Worm (Caenorhabditis elegans): ENCODE data around the gene lact-6.

Gene lact-6

DNA sequence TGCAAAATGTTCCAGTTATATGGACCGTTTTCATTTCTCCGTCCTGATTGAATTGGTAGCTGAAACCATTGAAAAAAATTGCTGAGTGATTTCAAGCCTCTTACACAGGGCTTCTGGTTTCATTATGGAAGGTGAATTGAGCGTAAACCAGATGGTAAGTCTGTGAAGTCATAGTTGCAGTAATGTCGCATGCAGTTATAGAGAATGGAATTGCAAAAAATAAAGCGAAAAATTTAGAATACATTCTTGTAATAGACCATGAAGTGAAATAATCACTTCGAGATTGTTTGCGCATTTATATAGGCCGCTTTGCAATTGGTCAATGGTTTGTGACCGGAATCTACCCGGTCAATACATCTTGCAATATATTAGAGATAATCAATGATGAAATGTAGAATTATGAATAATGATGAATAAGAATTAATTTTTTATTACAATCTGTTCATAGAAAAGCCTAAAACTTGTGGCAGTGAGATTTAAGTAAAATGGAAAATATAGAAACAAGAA, 39.0 kb upstream of the lact-6 start, which contains the start of gene F11E6.4:
F11E6.4 (minus strand) TSS at position 259 of the 507 bp plus-strand sequence.
- TF ChIP-seq F13C5.2 (tag; optimal IDR thresholded peaks at IDR 0.05) (no peak), ets-7 (tag; optimal IDR thresholded peaks at IDR 0.05) (no peak), ceh-36 (tag; optimal IDR thresholded peaks at IDR 0.05) (no peak), pes-1 (GFP tag; IDR thresholded peaks at IDR 0.05) (no peak), aly-1 (tag; optimal IDR thresholded peaks at IDR 0.05) (no peak), hnd-1 (tag; optimal IDR thresholded peaks at IDR 0.05) (no peak), tbx-37 (GFP tag; conservative IDR thresholded peaks at IDR 0.05) (no peak), scrt-1 (GFP tag; IDR thresholded peaks at IDR 0.05) (no peak), ama-1 (optimal IDR thresholded peaks at IDR 0.05) (no peak), tra-4 (tag; optimal IDR thresholded peaks at IDR 0.05) (no peak), flt-1 (GFP tag; IDR thresholded peaks at IDR 0.05) (no peak), hmg-4 (GFP tag; optimal IDR thresholded peaks at IDR 0.05) (no peak), B0310.2 (tag; optimal IDR thresholded peaks at IDR 0.05) (no peak)

DNA sequence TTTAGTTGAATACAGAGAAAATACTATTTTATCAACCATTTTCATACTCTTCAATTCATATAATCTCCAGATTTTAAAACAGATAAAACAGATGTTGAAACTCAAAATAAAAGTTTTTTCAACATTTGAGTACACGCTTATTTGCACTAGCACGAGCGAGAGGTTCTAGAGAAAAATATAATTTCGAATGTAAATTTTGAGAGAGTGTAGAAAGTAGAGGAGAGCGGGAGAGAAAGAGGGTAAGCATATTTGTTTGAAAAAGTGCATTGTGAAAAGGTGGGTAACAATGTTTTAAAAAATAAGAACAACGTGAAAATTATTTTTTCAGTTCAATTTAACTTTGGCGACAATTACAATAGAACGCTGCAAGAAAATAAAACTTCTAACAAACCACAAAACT, 36.6 kb upstream of the lact-6 start:
- TF ChIP-seq scrt-1 (GFP tag; IDR thresholded peaks at IDR 0.05): no peak
- no peak for TF ChIP-seq sea-1 (GFP tag; conservative IDR thresholded peaks at IDR 0.05)
- TF ChIP-seq tbx-11 (GFP tag; IDR thresholded peaks at IDR 0.05): no peak
- TF ChIP-seq aly-1 (tag; optimal IDR thresholded peaks at IDR 0.05): no peak
- no peak for TF ChIP-seq tra-4 (tag; optimal IDR thresholded peaks at IDR 0.05)
- TF ChIP-seq tbx-37 (GFP tag; conservative IDR thresholded peaks at IDR 0.05): no peak
- TF ChIP-seq B0310.2 (tag; optimal IDR thresholded peaks at IDR 0.05): no peak
- no peak for TF ChIP-seq ceh-13 (GFP tag; optimal IDR thresholded peaks at IDR 0.05)
- no peak for TF ChIP-seq pes-1 (GFP tag; IDR thresholded peaks at IDR 0.05)

DNA sequence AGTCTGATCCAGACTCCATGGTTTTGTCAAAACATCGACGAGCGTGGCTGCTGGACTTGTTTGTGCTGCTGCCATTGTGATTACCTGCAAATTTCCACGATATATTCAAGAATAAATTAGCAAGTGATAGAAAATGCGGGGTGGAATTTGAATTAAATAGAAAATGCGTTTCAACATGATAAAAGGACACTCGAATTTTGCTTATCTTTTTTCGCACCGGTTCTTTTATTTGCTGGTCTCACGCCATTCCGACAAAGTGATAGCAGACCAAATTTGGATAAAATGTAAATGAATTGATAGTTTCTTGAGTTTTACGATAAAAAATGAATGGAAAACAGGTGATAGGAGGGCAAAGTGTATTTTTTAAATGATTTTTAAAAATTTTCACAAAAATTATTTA, 36.1 kb upstream of the lact-6 start, which contains the start of gene elo-2:
elo-2 (minus strand) TSS at position 84 of the 400 bp plus-strand sequence.
- TF ChIP-seq F13C5.2 (tag; optimal IDR thresholded peaks at IDR 0.05) (no peak), flt-1 (GFP tag; IDR thresholded peaks at IDR 0.05) (no peak), scrt-1 (GFP tag; IDR thresholded peaks at IDR 0.05) (no peak), aly-1 (tag; optimal IDR thresholded peaks at IDR 0.05) (no peak), tbx-11 (GFP tag; IDR thresholded peaks at IDR 0.05) (no peak), hmbx-1 (tag; optimal IDR thresholded peaks at IDR 0.05) (no peak), sea-1 (GFP tag; conservative IDR thresholded peaks at IDR 0.05) (no peak), ceh-36 (tag; optimal IDR thresholded peaks at IDR 0.05) (no peak), tbx-37 (GFP tag; conservative IDR thresholded peaks at IDR 0.05) (no peak), ama-1 (optimal IDR thresholded peaks at IDR 0.05) (no peak), B0310.2 (tag; optimal IDR thresholded peaks at IDR 0.05) (no peak), hnd-1 (tag; optimal IDR thresholded peaks at IDR 0.05) (no peak), ets-7 (tag; optimal IDR thresholded peaks at IDR 0.05) (no peak), tra-4 (tag; optimal IDR thresholded peaks at IDR 0.05) (no peak), ceh-13 (GFP tag; optimal IDR thresholded peaks at IDR 0.05) (no peak), hmg-4 (GFP tag; optimal IDR thresholded peaks at IDR 0.05) (no peak)

DNA sequence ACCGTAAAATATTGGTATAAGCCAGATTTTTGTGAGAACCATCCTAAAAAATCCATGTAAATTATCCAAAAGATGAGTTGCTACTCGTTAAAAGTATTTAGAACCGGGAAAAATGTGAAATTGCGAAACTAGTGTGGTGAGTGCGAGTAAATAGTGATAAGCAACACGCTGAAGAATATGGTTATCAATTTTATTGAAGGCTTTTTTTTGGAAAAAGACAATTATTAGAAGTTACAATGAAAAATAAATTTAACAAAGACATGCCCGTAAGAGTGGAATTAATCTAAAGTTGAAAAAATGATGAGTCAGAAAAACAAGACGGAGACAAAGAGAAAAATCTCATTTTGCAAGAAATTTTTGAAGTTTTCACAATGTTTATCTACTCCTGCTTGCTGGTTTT, 34.7 kb upstream of the lact-6 start, which contains the start of gene F11E6.6:
F11E6.6 (minus strand) TSS at position 101 of the 400 bp plus-strand sequence.
- no peak for TF ChIP-seq tbx-37 (GFP tag; conservative IDR thresholded peaks at IDR 0.05)
- no peak for TF ChIP-seq hmg-4 (GFP tag; optimal IDR thresholded peaks at IDR 0.05)
- no peak for TF ChIP-seq scrt-1 (GFP tag; IDR thresholded peaks at IDR 0.05)
- no peak for TF ChIP-seq sea-1 (GFP tag; conservative IDR thresholded peaks at IDR 0.05)
- no peak for TF ChIP-seq pes-1 (GFP tag; IDR thresholded peaks at IDR 0.05)
- no peak for TF ChIP-seq ceh-36 (tag; optimal IDR thresholded peaks at IDR 0.05)
- no peak for TF ChIP-seq aly-1 (tag; optimal IDR thresholded peaks at IDR 0.05)
- no peak for TF ChIP-seq hmbx-1 (tag; optimal IDR thresholded peaks at IDR 0.05)
- no peak for TF ChIP-seq tra-4 (tag; optimal IDR thresholded peaks at IDR 0.05)
- no peak for TF ChIP-seq ama-1 (optimal IDR thresholded peaks at IDR 0.05)
- no peak for TF ChIP-seq B0310.2 (tag; optimal IDR thresholded peaks at IDR 0.05)

DNA sequence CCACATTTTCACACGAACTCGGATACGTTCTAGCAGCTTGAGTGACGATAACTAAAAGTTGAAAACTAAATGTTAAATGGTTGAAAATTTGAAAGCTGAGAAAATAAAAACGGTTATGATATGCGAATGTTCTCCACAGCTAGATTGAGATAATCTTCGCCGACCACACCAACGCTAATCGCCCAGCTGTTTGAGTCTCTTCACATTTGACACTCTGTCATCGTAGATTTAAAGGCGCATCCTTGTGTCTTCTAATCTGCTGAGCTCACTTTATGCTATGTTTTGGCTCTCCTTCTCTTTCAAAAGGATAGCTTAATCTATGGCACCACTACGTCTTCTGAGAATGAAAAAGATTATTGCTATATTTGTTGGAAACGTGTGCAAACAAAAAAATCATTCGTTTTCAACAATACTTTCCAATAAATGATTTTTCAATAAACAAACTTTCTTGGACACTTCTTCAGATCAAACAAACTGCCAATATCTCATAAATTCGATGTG, 32.0 kb upstream of the lact-6 start, which contains the start of gene F11E6.10:
F11E6.10 (minus strand) TSS at position 51 of the 501 bp plus-strand sequence.
- TF ChIP-seq B0310.2 (tag; optimal IDR thresholded peaks at IDR 0.05) (no peak), ets-7 (tag; optimal IDR thresholded peaks at IDR 0.05) (no peak), pes-1 (GFP tag; IDR thresholded peaks at IDR 0.05) (no peak), scrt-1 (GFP tag; IDR thresholded peaks at IDR 0.05) (no peak), ceh-13 (GFP tag; optimal IDR thresholded peaks at IDR 0.05) (no peak), tbx-37 (GFP tag; conservative IDR thresholded peaks at IDR 0.05) (no peak), ama-1 (optimal IDR thresholded peaks at IDR 0.05) (no peak), tra-4 (tag; optimal IDR thresholded peaks at IDR 0.05) (no peak), sea-1 (GFP tag; conservative IDR thresholded peaks at IDR 0.05) (no peak), aly-1 (tag; optimal IDR thresholded peaks at IDR 0.05) (no peak), F13C5.2 (tag; optimal IDR thresholded peaks at IDR 0.05) (no peak), flt-1 (GFP tag; IDR thresholded peaks at IDR 0.05) (no peak), hmg-4 (GFP tag; optimal IDR thresholded peaks at IDR 0.05) (no peak), hnd-1 (tag; optimal IDR thresholded peaks at IDR 0.05) (no peak), tbx-11 (GFP tag; IDR thresholded peaks at IDR 0.05) (no peak), hmbx-1 (tag; optimal IDR thresholded peaks at IDR 0.05) (no peak), ceh-36 (tag; optimal IDR thresholded peaks at IDR 0.05) (no peak)

DNA sequence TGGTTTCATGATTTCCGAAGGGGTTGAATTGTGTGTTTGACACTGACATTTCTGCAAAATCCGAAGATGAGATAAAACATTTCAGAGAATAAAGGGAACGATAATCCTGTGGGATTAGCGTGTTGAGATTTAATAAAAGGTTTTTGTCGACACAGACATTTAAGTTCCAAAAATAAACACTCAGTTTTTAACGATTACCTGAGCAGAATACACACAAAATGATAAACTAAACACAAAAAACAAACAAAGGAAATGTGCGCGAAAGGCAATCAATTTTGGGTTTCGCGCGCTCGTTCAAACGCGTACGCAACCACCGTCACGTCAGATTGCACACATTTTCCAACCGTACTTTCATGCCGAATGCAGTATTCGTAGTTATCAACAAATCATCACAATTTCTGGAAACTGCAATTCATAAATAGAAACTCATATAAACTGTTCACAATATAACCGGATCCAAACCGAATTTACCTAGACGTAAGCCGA, 30.1 kb upstream of the lact-6 start, which contains the start of gene rif-1.1:
rif-1.1 (minus strand) TSS at position 51 of the 486 bp plus-strand sequence.
- TF ChIP-seq sea-1 (GFP tag; conservative IDR thresholded peaks at IDR 0.05): no peak
- no peak for TF ChIP-seq scrt-1 (GFP tag; IDR thresholded peaks at IDR 0.05)
- no peak for TF ChIP-seq ceh-36 (tag; optimal IDR thresholded peaks at IDR 0.05)
- no peak for TF ChIP-seq hnd-1 (tag; optimal IDR thresholded peaks at IDR 0.05)
- TF ChIP-seq aly-1 (tag; optimal IDR thresholded peaks at IDR 0.05): no peak
- TF ChIP-seq tbx-37 (GFP tag; conservative IDR thresholded peaks at IDR 0.05): no peak
- TF ChIP-seq ets-7 (tag; optimal IDR thresholded peaks at IDR 0.05): no peak
- TF ChIP-seq hmbx-1 (tag; optimal IDR thresholded peaks at IDR 0.05): no peak
- no peak for TF ChIP-seq F13C5.2 (tag; optimal IDR thresholded peaks at IDR 0.05)
- no peak for TF ChIP-seq hmg-4 (GFP tag; optimal IDR thresholded peaks at IDR 0.05)
- TF ChIP-seq pes-1 (GFP tag; IDR thresholded peaks at IDR 0.05): no peak
- TF ChIP-seq flt-1 (GFP tag; IDR thresholded peaks at IDR 0.05): no peak
- no peak for TF ChIP-seq ama-1 (optimal IDR thresholded peaks at IDR 0.05)

DNA sequence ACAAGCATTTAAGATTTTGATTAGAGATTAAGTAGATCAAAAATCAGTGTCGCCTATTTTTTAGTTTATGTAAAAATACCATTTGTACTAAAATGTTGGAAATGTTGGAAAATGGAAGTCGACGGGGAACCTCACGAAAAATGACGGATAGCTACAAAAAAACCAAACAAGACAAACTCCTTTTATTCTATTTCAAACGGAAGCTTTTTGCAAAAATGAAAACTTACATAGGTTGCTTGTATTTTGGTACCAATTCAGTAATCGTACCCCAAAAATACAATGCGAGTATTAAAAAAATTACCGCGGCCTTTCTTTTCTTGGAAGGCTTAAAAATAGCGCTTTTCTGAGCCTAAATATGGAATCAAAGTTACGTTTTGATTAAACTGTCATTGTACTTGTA, 22.8 kb upstream of the lact-6 start:
- TF ChIP-seq pes-1 (GFP tag; IDR thresholded peaks at IDR 0.05) (no peak), hmg-4 (GFP tag; optimal IDR thresholded peaks at IDR 0.05) (no peak), B0310.2 (tag; optimal IDR thresholded peaks at IDR 0.05) (no peak), ets-7 (tag; optimal IDR thresholded peaks at IDR 0.05) (no peak), hnd-1 (tag; optimal IDR thresholded peaks at IDR 0.05) (no peak), tra-4 (tag; optimal IDR thresholded peaks at IDR 0.05) (no peak), tbx-11 (GFP tag; IDR thresholded peaks at IDR 0.05) (no peak)
